Fruit fly (Drosophila melanogaster) S2 (cell line): Measurements from ENCODE around the gene CG12540.

Source experiments
- CG8478 ChIP-seq: fragments of >200 bp; optimal IDR thresholded peaks from 2 replicates; lab custom pipeline; 2018
- CTCF ChIP-seq, 2 experiments: fragments of >200 bp; optimal IDR thresholded peaks; 2 replicates each; lab custom pipeline; 2018

DNA sequence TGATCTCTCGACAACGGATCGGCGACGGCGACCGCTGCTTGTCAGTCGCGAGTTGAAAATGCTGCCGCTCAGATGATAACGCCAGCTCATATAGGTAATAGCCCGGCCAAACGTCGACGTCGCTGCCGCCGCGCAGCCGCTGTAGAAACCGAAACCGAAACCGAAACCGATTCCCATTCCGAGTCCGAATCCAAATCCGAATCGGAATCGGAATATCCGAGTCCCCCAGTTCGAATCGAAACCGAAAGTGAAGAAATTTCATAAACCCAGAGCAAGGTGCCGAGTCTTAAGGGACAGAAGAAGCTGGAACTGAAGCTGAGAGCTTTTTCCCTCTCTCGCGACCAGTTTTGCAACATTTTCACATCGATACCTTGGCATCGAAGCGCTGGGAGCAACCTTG is 15.9 kb upstream of the CG12540 start, which contains the start of gene CG9411:
- TF ChIP-seq CTCF (optimal IDR thresholded peaks at IDR 0.05; lab: Kevin White, UChicago) (no peak), CG8478 (lab: Kevin White, UChicago) (no peak)
